Fruit fly (Drosophila melanogaster): Measurements from ENCODE around the gene CG14573.

Gene CG14573

dm6 chr3L:21738175-21739016 lies 4.5 kb downstream of the CG14573 start, which contains the start of gene CG14567 (continued):
- TF ChIP-seq CG18764 (GFP tag; optimal IDR thresholded peaks at IDR 0.05) = no peak
- no peak for TF ChIP-seq CG10654 (GFP tag; optimal IDR thresholded peaks at IDR 0.05)
- no peak for TF ChIP-seq fd3F (GFP tag; optimal IDR thresholded peaks at IDR 0.05)
- no peak for TF ChIP-seq run (tag; optimal IDR thresholded peaks at IDR 0.05)
- no peak for TF ChIP-seq ftz-f1 (GFP tag; optimal IDR thresholded peaks at IDR 0.05)
- no peak for TF ChIP-seq CG14710 (tag; optimal IDR thresholded peaks at IDR 0.05)
- no peak for TF ChIP-seq ken (GFP tag; IDR thresholded peaks at IDR 0.05)
- TF ChIP-seq lola (GFP tag; optimal IDR thresholded peaks at IDR 0.05) = no peak
- TF ChIP-seq tx (GFP tag; optimal IDR thresholded peaks at IDR 0.05) = no peak
- TF ChIP-seq C15 (GFP tag; IDR thresholded peaks at IDR 0.05) = no peak
- no peak for TF ChIP-seq CHES-1-like (GFP tag; optimal IDR thresholded peaks at IDR 0.05)
- no peak for TF ChIP-seq dmrt11E (tag; optimal IDR thresholded peaks at IDR 0.05)
- no peak for TF ChIP-seq CG8089 (GFP tag; optimal IDR thresholded peaks at IDR 0.05)
- TF ChIP-seq Aef1 (GFP tag; IDR thresholded peaks at IDR 0.05) = 0 out of 3 replicates have a peak, but pooled peaks have one; percentile 13
- TF ChIP-seq Hand (GFP tag; optimal IDR thresholded peaks at IDR 0.05) = no peak
- no peak for TF ChIP-seq CG17568 (GFP tag; optimal IDR thresholded peaks at IDR 0.05)
- TF ChIP-seq croc (GFP tag; conservative IDR thresholded peaks at IDR 0.05) = no peak; the same call in 2 of the 3 replicates
- TF ChIP-seq CG3163 (GFP tag; optimal IDR thresholded peaks at IDR 0.05) = no peak
- TF ChIP-seq cato (GFP tag; optimal IDR thresholded peaks at IDR 0.05; ENCODE audit: borderline replicate concordance) = no peak
- TF ChIP-seq kni (GFP tag; optimal IDR thresholded peaks at IDR 0.05) = no peak
- no peak for TF ChIP-seq chif (GFP tag; optimal IDR thresholded peaks at IDR 0.05)
- TF ChIP-seq CG2199 (GFP tag; IDR thresholded peaks at IDR 0.05) = no peak
- TF ChIP-seq Sox100B (GFP tag; optimal IDR thresholded peaks at IDR 0.05) = no peak
- TF ChIP-seq usp (GFP tag; optimal IDR thresholded peaks at IDR 0.05) = no peak
- no peak for TF ChIP-seq CG4707 (GFP tag; optimal IDR thresholded peaks at IDR 0.05)
- no peak for TF ChIP-seq CG1603 (tag; optimal IDR thresholded peaks at IDR 0.05)
- TF ChIP-seq CG14965 (GFP tag; optimal IDR thresholded peaks at IDR 0.05; ENCODE audit: borderline replicate concordance) = no peak
- peak; percentile 67 for TF ChIP-seq dmrt99B (tag; optimal IDR thresholded peaks at IDR 0.05)
- TF ChIP-seq nom (GFP tag; optimal IDR thresholded peaks at IDR 0.05) = no peak
- no peak for TF ChIP-seq ato (GFP tag; IDR thresholded peaks at IDR 0.05; ENCODE audit: partially characterized antibody)
- TF ChIP-seq CG8281 (tag; optimal IDR thresholded peaks at IDR 0.05) = no peak
- TF ChIP-seq corto (GFP tag; optimal IDR thresholded peaks at IDR 0.05) = no peak
- no peak for TF ChIP-seq gfzf (GFP tag; optimal IDR thresholded peaks at IDR 0.05)
- TF ChIP-seq CG16813 (GFP tag; IDR thresholded peaks at IDR 0.05; ENCODE audit: partially characterized antibody) = no peak
- peak; percentile 56 for TF ChIP-seq Abd-B (GFP tag; optimal IDR thresholded peaks at IDR 0.05)
- TF ChIP-seq maf-S (GFP tag; optimal IDR thresholded peaks at IDR 0.05) = no peak
- TF ChIP-seq fd96Cb (tag; optimal IDR thresholded peaks at IDR 0.05) = peak; percentile 33
- no peak for TF ChIP-seq CG2116 (GFP tag; optimal IDR thresholded peaks at IDR 0.05)
- TF ChIP-seq BEAF-32 (GFP tag; optimal IDR thresholded peaks at IDR 0.05) = no peak
- no peak for TF ChIP-seq pita (GFP tag; optimal IDR thresholded peaks at IDR 0.05)
- no peak for TF ChIP-seq YL-1 (GFP tag; optimal IDR thresholded peaks at IDR 0.05)
- TF ChIP-seq NFAT (GFP tag; IDR thresholded peaks at IDR 0.05) = no peak
- peak; percentile 42; the same call in 1 of the 2 replicates for TF ChIP-seq Ptx1 (GFP tag; IDR thresholded peaks at IDR 0.05)
- no peak for TF ChIP-seq da (GFP tag; optimal IDR thresholded peaks at IDR 0.05)
- no peak for TF ChIP-seq gcm2 (GFP tag; optimal IDR thresholded peaks at IDR 0.05)
- no peak for TF ChIP-seq Six4 (GFP tag; optimal IDR thresholded peaks at IDR 0.05)
- no peak for TF ChIP-seq CG6791 (GFP tag; IDR thresholded peaks at IDR 0.05; ENCODE audit: partially characterized antibody)
- TF ChIP-seq Hr51 (GFP tag; optimal IDR thresholded peaks at IDR 0.05) = peak in 1 of 2 experiments; percentile 59
